Fruit fly (Drosophila melanogaster): ENCODE data around the gene Cen.

The Cen gene

dm6 chr2L:20638413-20638812 is 43.2 kb downstream of the Cen start (continued):
- no peak for TF ChIP-seq CG13775 (GFP tag; optimal IDR thresholded peaks at IDR 0.05)
- no peak for TF ChIP-seq Dip3 (GFP tag; optimal IDR thresholded peaks at IDR 0.05)
- peak; percentile 96 for TF ChIP-seq Dp (GFP tag; optimal IDR thresholded peaks at IDR 0.05)
- 0 out of 4 replicates have a peak, but pooled peaks have one; percentile 38 for TF ChIP-seq Dll (GFP tag; IDR thresholded peaks at IDR 0.05; ENCODE audit: partially characterized antibody)
- peak; percentile 29; the same call in 1 of the 2 replicates for TF ChIP-seq CG31441 (GFP tag; IDR thresholded peaks at IDR 0.05)
- TF ChIP-seq YL-1 (GFP tag; optimal IDR thresholded peaks at IDR 0.05), result peak; percentile 29
- TF ChIP-seq Pdp1 (GFP tag; optimal IDR thresholded peaks at IDR 0.05), result peak in 1 of 2 experiments; percentile 37
- TF ChIP-seq CG33213 (GFP tag; optimal IDR thresholded peaks at IDR 0.05), result peak; percentile 92
- no peak for TF ChIP-seq CG10565 (GFP tag; optimal IDR thresholded peaks at IDR 0.05)
- TF ChIP-seq shn (GFP tag; optimal IDR thresholded peaks at IDR 0.05), result no peak
- no peak for TF ChIP-seq CG10462 (GFP tag; optimal IDR thresholded peaks at IDR 0.05)
- TF ChIP-seq rib (GFP tag; IDR thresholded peaks at IDR 0.05), result no peak
- TF ChIP-seq CG17802 (tag; optimal IDR thresholded peaks at IDR 0.05), result no peak
- TF ChIP-seq slbo (GFP tag; IDR thresholded peaks at IDR 0.05), result no peak; the same call in 1 of the 2 replicates
- no peak for TF ChIP-seq CG1602 (GFP tag; optimal IDR thresholded peaks at IDR 0.05)
- no peak for TF ChIP-seq H15 (GFP tag; IDR thresholded peaks at IDR 0.05)
- peak; percentile 98 for TF ChIP-seq Lhr (GFP tag; optimal IDR thresholded peaks at IDR 0.05)
- TF ChIP-seq gce (GFP tag; IDR thresholded peaks at IDR 0.05), result no peak
- no peak for TF ChIP-seq ewg (GFP tag; optimal IDR thresholded peaks at IDR 0.05)
- no peak for TF ChIP-seq lilli (GFP tag; optimal IDR thresholded peaks at IDR 0.05)
- peak; percentile 53 for TF ChIP-seq yki (optimal IDR thresholded peaks at IDR 0.05)
- TF ChIP-seq CG3163 (GFP tag; optimal IDR thresholded peaks at IDR 0.05), result no peak
- peak; percentile 48; the same call in 2 of the 3 replicates for TF ChIP-seq CG6791 (GFP tag; IDR thresholded peaks at IDR 0.05; ENCODE audit: partially characterized antibody)
- 0 out of 2 replicates have a peak, but pooled peaks have one; percentile 15 for TF ChIP-seq ato (GFP tag; IDR thresholded peaks at IDR 0.05; ENCODE audit: partially characterized antibody)
- TF ChIP-seq kah (GFP tag; optimal IDR thresholded peaks at IDR 0.05), result peak; percentile 14
- TF ChIP-seq sd (tag; optimal IDR thresholded peaks at IDR 0.05), result no peak
- peak; percentile 61 for TF ChIP-seq CG10321 (GFP tag; IDR thresholded peaks at IDR 0.05)
- peak; percentile 27 for TF ChIP-seq Myb (GFP tag; optimal IDR thresholded peaks at IDR 0.05)
- TF ChIP-seq Med (GFP tag), result peak; percentile 79
- TF ChIP-seq CG43689 (GFP tag; IDR thresholded peaks at IDR 0.05), result no peak
- no peak for TF ChIP-seq ERR (GFP tag; optimal IDR thresholded peaks at IDR 0.05)
- peak; percentile 72 for TF ChIP-seq CG3847 (GFP tag; IDR thresholded peaks at IDR 0.05)
- TF ChIP-seq HLHmδ (GFP tag; optimal IDR thresholded peaks at IDR 0.05), result no peak
- peak; percentile 2 for TF ChIP-seq grau (tag; optimal IDR thresholded peaks at IDR 0.05)
- no peak for TF ChIP-seq CG9609 (GFP tag; optimal IDR thresholded peaks at IDR 0.05)
- no peak for TF ChIP-seq cad (GFP tag; optimal IDR thresholded peaks at IDR 0.05)
- no peak for TF ChIP-seq p53 (GFP tag; optimal IDR thresholded peaks at IDR 0.05)
- no peak for TF ChIP-seq CG8924 (tag; optimal IDR thresholded peaks at IDR 0.05)
- TF ChIP-seq CG1529 (GFP tag; optimal IDR thresholded peaks at IDR 0.05), result no peak
- peak; percentile 29 for TF ChIP-seq BEAF-32 (GFP tag; optimal IDR thresholded peaks at IDR 0.05)
- TF ChIP-seq CG6254 (GFP tag; optimal IDR thresholded peaks at IDR 0.05), result peak; percentile 9
- TF ChIP-seq ash1 (GFP tag; optimal IDR thresholded peaks at IDR 0.05), result no peak
- no peak for TF ChIP-seq CG10543 (GFP tag; optimal IDR thresholded peaks at IDR 0.05)
- TF ChIP-seq CrebB (tag; optimal IDR thresholded peaks at IDR 0.05), result no peak
- peak; percentile 67 for TF ChIP-seq CG12769 (tag; optimal IDR thresholded peaks at IDR 0.05)
- no peak for TF ChIP-seq sc (optimal IDR thresholded peaks at IDR 0.05)
- peak; percentile 25 for TF ChIP-seq sc (GFP tag; optimal IDR thresholded peaks at IDR 0.05)
- no peak for TF ChIP-seq org-1 (GFP tag; optimal IDR thresholded peaks at IDR 0.05)
- peak; percentile 85 for TF ChIP-seq pzg (GFP tag; optimal IDR thresholded peaks at IDR 0.05)
- TF ChIP-seq Jarid2 (GFP tag; optimal IDR thresholded peaks at IDR 0.05), result peak; percentile 8
- TF ChIP-seq CG7786 (GFP tag; optimal IDR thresholded peaks at IDR 0.05), result no peak

All from whole organism, embryonic.